Fruit fly (Drosophila melanogaster) whole organism, embryonic: ENCODE measurements around the gene CG6083.

Experiments used
- ATbp ChIP-seq: fragments of 200-800 bp; sonication (Bioruptor generic); optimal IDR thresholded peaks from 2 replicates; lab custom pipeline; 2017; ENCODE audit warnings: missing biosample characterization, mild to moderate bottlenecking, missing genetic modification characterization, missing genetic modification reagents
- Adf1 ChIP-seq: fragments of 200-800 bp; sonication (Bioruptor generic); IDR thresholded peaks from 2 replicates; pipeline ENCODE4 v1.3.6; 2022; ENCODE audit warnings: missing biosample characterization, missing genetic modification characterization
- Atf3 ChIP-seq: fragments of 200-800 bp; sonication (Bioruptor generic); optimal IDR thresholded peaks from 3 replicates; lab custom pipeline; 2016; ENCODE audit warnings: missing biosample characterization, missing genetic modification characterization
- CG10147 ChIP-seq: fragments of 200-800 bp; sonication (Bioruptor generic); optimal IDR thresholded peaks from 2 replicates; lab custom pipeline; 2019; ENCODE audit warnings: missing biosample characterization, mild to moderate bottlenecking, missing genetic modification characterization, moderate library complexity
- CG10209 ChIP-seq: fragments of 200-800 bp; sonication (Bioruptor generic); optimal IDR thresholded peaks from 3 replicates; lab custom pipeline; 2017; ENCODE audit warnings: missing biosample characterization, mild to moderate bottlenecking, missing genetic modification characterization, missing genetic modification reagents
- CG10366 ChIP-seq: fragments of 200-800 bp; sonication (Bioruptor generic); IDR thresholded peaks from 2 replicates; pipeline ENCODE4 v1.3.6; 2022; ENCODE audit warnings: missing biosample characterization, missing genetic modification characterization
- CG10462 ChIP-seq: fragments of 200-800 bp; sonication (Bioruptor generic); optimal IDR thresholded peaks from 2 replicates; lab custom pipeline; 2016; ENCODE audit warnings: missing biosample characterization, missing genetic modification characterization
- CG11247 ChIP-seq: fragments of 200-800 bp; sonication (Bioruptor generic); IDR thresholded peaks from 2 replicates; pipeline ENCODE4 v1.3.6; 2022; ENCODE audit warnings: missing biosample characterization, missing genetic modification characterization
- CG11695 ChIP-seq: fragments of 200-800 bp; sonication (Bioruptor generic); IDR thresholded peaks from 3 replicates; pipeline ENCODE4 v1.3.6; 2022; ENCODE audit warnings: missing biosample characterization, missing genetic modification characterization
- CG12299 ChIP-seq: fragments of 200-800 bp; sonication (Bioruptor generic); optimal IDR thresholded peaks from 2 replicates; lab custom pipeline; 2018; ENCODE audit warnings: missing biosample characterization, mild to moderate bottlenecking, missing genetic modification characterization
- CG15601 ChIP-seq: fragments of 200-800 bp; sonication (Bioruptor generic); optimal IDR thresholded peaks from 3 replicates; lab custom pipeline; 2019; ENCODE audit warnings: missing biosample characterization, mild to moderate bottlenecking, missing genetic modification characterization, moderate library complexity
- CG17361 ChIP-seq: fragments of 200-800 bp; sonication (Bioruptor generic); IDR thresholded peaks from 3 replicates; pipeline ENCODE4 v1.3.6; 2022; ENCODE audit warnings: missing biosample characterization, missing genetic modification characterization
- CG17385 ChIP-seq: fragments of 200-800 bp; sonication (Bioruptor generic); optimal IDR thresholded peaks from 3 replicates; lab custom pipeline; 2018; ENCODE audit warnings: missing biosample characterization, mild to moderate bottlenecking, missing genetic modification characterization
- CG2712 ChIP-seq: fragments of 200-800 bp; optimal IDR thresholded peaks from 3 replicates; lab custom pipeline; 2019; ENCODE audit warnings: missing biosample characterization, mild to moderate bottlenecking, missing genetic modification characterization, moderate library complexity
- CG3163 ChIP-seq: fragments of 200-800 bp; sonication (Bioruptor generic); optimal IDR thresholded peaks from 3 replicates; lab custom pipeline; 2016; ENCODE audit warnings: missing biosample characterization, missing genetic modification characterization
- CG3407 ChIP-seq: fragments of 200-800 bp; sonication (Bioruptor generic); optimal IDR thresholded peaks from 2 replicates; lab custom pipeline; 2018; ENCODE audit warnings: missing biosample characterization, mild to moderate bottlenecking, missing genetic modification characterization
- CG4404 ChIP-seq: fragments of 200-800 bp; sonication (Bioruptor generic); IDR thresholded peaks from 2 replicates; pipeline ENCODE4 v1.3.6; 2022; ENCODE audit warnings: missing biosample characterization, missing genetic modification characterization
- CG6683 ChIP-seq: fragments of 200-800 bp; sonication (Bioruptor generic); optimal IDR thresholded peaks from 2 replicates; lab custom pipeline; 2017; ENCODE audit warnings: missing biosample characterization, mild to moderate bottlenecking, missing genetic modification characterization, missing genetic modification reagents
- CG6854 ChIP-seq: fragments of 200-800 bp; sonication (Bioruptor generic); optimal IDR thresholded peaks from 3 replicates; lab custom pipeline; 2017; ENCODE audit warnings: missing biosample characterization, mild to moderate bottlenecking, missing genetic modification characterization
- CG7556 ChIP-seq: fragments of 200-800 bp; sonication (Bioruptor generic); optimal IDR thresholded peaks from 2 replicates; lab custom pipeline; 2017; ENCODE audit warnings: missing biosample characterization, mild to moderate bottlenecking, missing genetic modification characterization
- CG7987 ChIP-seq: fragments of 200-800 bp; sonication (Bioruptor generic); optimal IDR thresholded peaks from 2 replicates; lab custom pipeline; 2018; ENCODE audit warnings: missing biosample characterization, mild to moderate bottlenecking, missing genetic modification characterization, moderate library complexity
- CG9876 ChIP-seq: fragments of 200-800 bp; sonication (Bioruptor generic); optimal IDR thresholded peaks from 2 replicates; lab custom pipeline; 2016; ENCODE audit warnings: missing biosample characterization, missing genetic modification characterization
- CoRest ChIP-seq: fragments of 200-800 bp; sonication (Bioruptor generic); optimal IDR thresholded peaks from 3 replicates; lab custom pipeline; 2018; ENCODE audit warnings: missing biosample characterization, mild to moderate bottlenecking, missing genetic modification characterization, moderate library complexity
- Dfd ChIP-seq, 2 experiments: fragments of >200 bp; optimal IDR thresholded peaks; 2 replicates each; lab custom pipeline; 2017; ENCODE audit warnings: missing biosample characterization in 2 of 2, missing genetic modification characterization in 2 of 2
- Max ChIP-seq: fragments of 200-800 bp; sonication (Bioruptor generic); optimal IDR thresholded peaks from 2 replicates; lab custom pipeline; 2016; ENCODE audit warnings: missing biosample characterization, mild to moderate bottlenecking, missing genetic modification characterization
- PHDP ChIP-seq: fragments of 200-800 bp; sonication (Bioruptor generic); optimal IDR thresholded peaks from 3 replicates; lab custom pipeline; 2018; ENCODE audit warnings: missing biosample characterization, mild to moderate bottlenecking, missing genetic modification characterization, moderate library complexity
- Sox102F ChIP-seq: fragments of 200-800 bp; sonication (Bioruptor generic); optimal IDR thresholded peaks from 2 replicates; lab custom pipeline; 2018; ENCODE audit warnings: missing biosample characterization, mild to moderate bottlenecking, missing genetic modification characterization, moderate library complexity
- ac ChIP-seq: fragments of 200-800 bp; sonication (Bioruptor generic); optimal IDR thresholded peaks from 3 replicates; lab custom pipeline; 2017; ENCODE audit warnings: missing biosample characterization, mild to moderate bottlenecking, missing genetic modification characterization
- corto ChIP-seq: fragments of 200-800 bp; sonication (Bioruptor generic); optimal IDR thresholded peaks from 2 replicates; lab custom pipeline; 2016; ENCODE audit warnings: missing biosample characterization, mild to moderate bottlenecking, missing genetic modification characterization, moderate library complexity
- dpn ChIP-seq, 2 experiments: fragments of 200-800 bp; sonication (Bioruptor generic); optimal IDR thresholded peaks; 3 replicates each; lab custom pipeline; 2016; ENCODE audit warnings: missing biosample characterization in 2 of 2, missing genetic modification characterization in 2 of 2
- fd3F ChIP-seq: fragments of 200-800 bp; sonication (Bioruptor generic); optimal IDR thresholded peaks from 2 replicates; lab custom pipeline; 2018; ENCODE audit warnings: missing biosample characterization, mild to moderate bottlenecking, missing genetic modification characterization, moderate library complexity
- gce ChIP-seq: fragments of 200-800 bp; sonication (Bioruptor generic); IDR thresholded peaks from 3 replicates; pipeline ENCODE4 v1.3.6; 2022; ENCODE audit warnings: missing biosample characterization, missing genetic modification characterization
- grau ChIP-seq: fragments of 200-800 bp; optimal IDR thresholded peaks from 3 replicates; lab custom pipeline; 2019; ENCODE audit warnings: missing biosample characterization, mild to moderate bottlenecking, missing genetic modification characterization, moderate library complexity
- grn ChIP-seq: fragments of 200-800 bp; sonication (Bioruptor generic); optimal IDR thresholded peaks from 3 replicates; lab custom pipeline; 2017; ENCODE audit warnings: missing biosample characterization, missing genetic modification characterization
- gro ChIP-seq: fragments of 200-800 bp; sonication (Bioruptor generic); optimal IDR thresholded peaks from 2 replicates; lab custom pipeline; 2016; ENCODE audit warnings: missing biosample characterization, missing genetic modification characterization
- her ChIP-seq: fragments of 200-800 bp; sonication (Bioruptor generic); optimal IDR thresholded peaks from 2 replicates; lab custom pipeline; 2016; ENCODE audit warnings: missing biosample characterization, missing genetic modification characterization
- insv ChIP-seq, 2 experiments: fragments of 200-800 bp; sonication (Bioruptor generic); optimal IDR thresholded peaks; 3 replicates each; lab custom pipeline; 2016 to 2018; ENCODE audit warnings: missing biosample characterization in 2 of 2, missing genetic modification characterization in 2 of 2
- lab ChIP-seq: fragments of 200-800 bp; sonication (Bioruptor generic); optimal IDR thresholded peaks from 3 replicates; lab custom pipeline; 2017; ENCODE audit warnings: missing biosample characterization, missing genetic modification characterization, mild to moderate bottlenecking, moderate library complexity, missing genetic modification reagents
- mam ChIP-seq: fragments of 200-800 bp; sonication (Bioruptor generic); optimal IDR thresholded peaks from 3 replicates; lab custom pipeline; 2016; ENCODE audit warnings: missing biosample characterization, missing genetic modification characterization
- p53 ChIP-seq: fragments of 200-800 bp; sonication (Bioruptor generic); optimal IDR thresholded peaks from 2 replicates; lab custom pipeline; 2016; ENCODE audit warnings: missing biosample characterization, missing genetic modification characterization
- pzg ChIP-seq: fragments of 200-800 bp; sonication (Bioruptor generic); optimal IDR thresholded peaks from 3 replicates; lab custom pipeline; 2018; ENCODE audit warnings: missing biosample characterization, mild to moderate bottlenecking, missing genetic modification characterization, moderate library complexity
- sd ChIP-seq: fragments of 200-800 bp; sonication (Bioruptor generic); optimal IDR thresholded peaks from 3 replicates; lab custom pipeline; 2018; ENCODE audit warnings: missing biosample characterization, mild to moderate bottlenecking, missing genetic modification characterization, moderate library complexity
- sens ChIP-seq: fragments of 200-800 bp; sonication (Bioruptor generic); peaks from one replicate; lab custom pipeline; 2016; ENCODE audit warnings: missing biosample characterization, missing genetic modification characterization
- seq ChIP-seq: fragments of 200-800 bp; sonication (Bioruptor generic); IDR thresholded peaks from 2 replicates; pipeline ENCODE4 v1.3.6; 2022; ENCODE audit warnings: missing biosample characterization, missing genetic modification characterization
- sisA ChIP-seq: fragments of 200-800 bp; sonication (Bioruptor generic); IDR thresholded peaks from 2 replicates; pipeline ENCODE4 v1.3.6; 2022; ENCODE audit warnings: missing biosample characterization, missing genetic modification characterization
- sr ChIP-seq: fragments of 200-800 bp; sonication (Bioruptor generic); IDR thresholded peaks from 3 replicates; pipeline ENCODE4 v1.3.6; 2022; ENCODE audit warnings: missing biosample characterization, missing genetic modification characterization
- sug ChIP-seq: fragments of 200-800 bp; optimal IDR thresholded peaks from 2 replicates; lab custom pipeline; 2019; ENCODE audit warnings: missing biosample characterization, mild to moderate bottlenecking, missing genetic modification characterization, moderate library complexity
- trem ChIP-seq: fragments of 200-800 bp; optimal IDR thresholded peaks from 3 replicates; lab custom pipeline; 2019; ENCODE audit warnings: missing biosample characterization, mild to moderate bottlenecking, missing genetic modification characterization, moderate library complexity
- trh ChIP-seq: fragments of 200-800 bp; sonication (Bioruptor generic); optimal IDR thresholded peaks from 2 replicates; lab custom pipeline; 2016; ENCODE audit warnings: missing biosample characterization, missing genetic modification characterization
- unpg ChIP-seq: fragments of 200-800 bp; sonication (Bioruptor generic); optimal IDR thresholded peaks from 3 replicates; lab custom pipeline; 2018; ENCODE audit warnings: missing biosample characterization, mild to moderate bottlenecking, missing genetic modification characterization, moderate library complexity
- wek ChIP-seq: fragments of 200-800 bp; sonication (Bioruptor generic); optimal IDR thresholded peaks from 3 replicates; lab custom pipeline; 2018; ENCODE audit warnings: missing biosample characterization, mild to moderate bottlenecking, missing genetic modification characterization, moderate library complexity

CG6083 gene

DNA sequence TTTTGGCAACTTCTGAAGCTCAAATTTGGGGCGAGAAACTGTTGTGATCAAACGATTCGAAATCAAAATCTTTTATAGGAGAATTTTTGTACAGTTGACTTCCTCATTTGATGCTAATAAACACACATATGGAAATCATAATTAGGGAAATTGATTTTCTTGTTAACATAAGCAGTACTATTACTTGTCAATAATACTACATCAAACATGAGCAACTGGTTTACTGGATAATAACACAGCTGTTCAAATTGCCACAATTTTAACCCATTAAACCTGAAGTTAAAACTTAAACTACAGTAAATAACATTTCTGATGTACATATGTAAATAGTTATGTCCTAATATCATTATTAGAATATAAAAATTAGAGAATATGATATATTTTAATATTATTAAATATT is 46.0 kb downstream of the CG6083 start, which contains the start of gene CG43390 (continued):
- no peak for TF ChIP-seq CG3163 (GFP tag; lab: Kevin White, UChicago)
- peak; percentile 88 for TF ChIP-seq lab (GFP tag; lab: Kevin White, UChicago)
- peak; percentile 31 for TF ChIP-seq Sox102F (GFP tag; lab: Kevin White, UChicago)
- peak; percentile 47 for TF ChIP-seq CG17385
- peak; percentile 56 for TF ChIP-seq CG7987 (GFP tag; lab: Kevin White, UChicago)
- TF ChIP-seq sr = no peak
- TF ChIP-seq trem (tag; lab: Kevin White, UChicago) = no peak
- peak; percentile 16 for TF ChIP-seq her
- TF ChIP-seq pzg = no peak
- peak; percentile 76 for TF ChIP-seq PHDP (tag; lab: Kevin White, UChicago)
- peak; percentile 66 for TF ChIP-seq CG10209
- TF ChIP-seq gce (GFP tag; lab: Robert Waterston, UW) = no peak
- no peak for TF ChIP-seq ac
- peak; percentile 10 for TF ChIP-seq mam
- TF ChIP-seq ATbp (GFP tag; lab: Kevin White, UChicago) = peak; percentile 69
- TF ChIP-seq CG17361 (GFP tag; lab: Robert Waterston, UW) = peak; percentile 40; the same call in 1 of the 3 replicates
- TF ChIP-seq CG12299 = peak; percentile 69
- peak; percentile 7 for TF ChIP-seq CG6683 (GFP tag; lab: Kevin White, UChicago)
- no peak for TF ChIP-seq CG4404 (GFP tag; lab: Robert Waterston, UW)
- TF ChIP-seq unpg (GFP tag; lab: Kevin White, UChicago) = peak; percentile 57
- TF ChIP-seq sens (GFP tag; lab: Kevin White, UChicago) = peak; percentile 43
- TF ChIP-seq Adf1 (GFP tag; lab: Robert Waterston, UW) = peak; percentile 37; the same call in 1 of the 2 replicates
- TF ChIP-seq CG10462 = no peak
- peak; percentile 92 for TF ChIP-seq fd3F (GFP tag; lab: Kevin White, UChicago)
- TF ChIP-seq CG10147 (GFP tag; lab: Kevin White, UChicago) = peak; percentile 78
- peak; percentile 24 for TF ChIP-seq CG7556 (GFP tag; lab: Kevin White, UChicago)
- TF ChIP-seq Max = no peak
- no peak for TF ChIP-seq corto (GFP tag; lab: Kevin White, UChicago)
- TF ChIP-seq sd = peak; percentile 64
- peak; percentile 58 for TF ChIP-seq grau
- no peak for TF ChIP-seq Dfd (GFP tag; optimal IDR thresholded peaks at IDR 0.05; lab: Kevin White, UChicago)
- TF ChIP-seq wek (GFP tag; lab: Kevin White, UChicago) = peak; percentile 48
- TF ChIP-seq dpn (GFP tag; optimal IDR thresholded peaks at IDR 0.05; lab: Kevin White, UChicago) = peak in 1 of 2 experiments; percentile 31
- TF ChIP-seq CG11695 (GFP tag; lab: Robert Waterston, UW) = peak; percentile 75
- TF ChIP-seq CoRest = peak; percentile 39
- no peak for TF ChIP-seq seq (GFP tag; lab: Robert Waterston, UW)
- TF ChIP-seq sug (tag; lab: Kevin White, UChicago) = peak; percentile 39
- TF ChIP-seq Atf3 (GFP tag; lab: Kevin White, UChicago) = no peak
- TF ChIP-seq CG3407 (GFP tag; lab: Kevin White, UChicago) = peak; percentile 4
- TF ChIP-seq CG9876 (GFP tag; lab: Kevin White, UChicago) = no peak
- TF ChIP-seq CG10366 (GFP tag; lab: Robert Waterston, UW) = no peak
- no peak for TF ChIP-seq CG15601 (tag; lab: Kevin White, UChicago)
- TF ChIP-seq trh (GFP tag; lab: Kevin White, UChicago) = peak; percentile 2
- peak in 1 of 2 experiments; percentile 45 for TF ChIP-seq insv (GFP tag; optimal IDR thresholded peaks at IDR 0.05; lab: Kevin White, UChicago)
- TF ChIP-seq CG11247 (GFP tag; lab: Robert Waterston, UW) = peak; percentile 28; the same call in 1 of the 2 replicates
- TF ChIP-seq sisA (GFP tag; lab: Robert Waterston, UW) = no peak
- TF ChIP-seq CG6854 (GFP tag; lab: Kevin White, UChicago) = peak; percentile 53
- no peak for TF ChIP-seq CG2712 (tag; lab: Kevin White, UChicago)
- TF ChIP-seq p53 = no peak
- TF ChIP-seq gro (GFP tag; lab: Kevin White, UChicago) = peak; percentile 59
- TF ChIP-seq grn (GFP tag; lab: Kevin White, UChicago) = peak; percentile 7
